Fruit fly (Drosophila melanogaster): ENCODE data around the gene CG46301.

Gene CG46301

DNA sequence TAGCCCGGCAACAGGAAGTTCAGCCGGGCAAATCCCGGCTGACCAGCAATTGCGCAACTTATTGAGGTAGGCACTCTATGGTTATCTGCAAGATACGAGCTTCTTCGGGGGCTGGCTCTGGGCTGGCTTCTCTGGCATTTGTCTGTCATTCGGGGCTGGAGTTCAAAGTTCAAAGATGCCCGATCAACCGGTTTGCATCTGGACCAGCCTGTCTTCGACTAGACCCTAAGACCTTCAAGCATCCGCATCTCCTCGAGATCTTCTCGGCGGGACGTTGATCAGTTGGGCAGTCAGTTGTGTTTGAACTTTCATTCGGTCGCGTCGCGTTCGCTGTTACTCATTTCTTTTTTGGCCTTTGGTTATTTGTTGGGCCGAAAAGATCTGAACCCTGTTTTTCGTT is at the start of gene CG46301:
Gene CG46301 (plus strand): TSS at position 301 of the 400 bp plus-strand sequence.
- TF ChIP-seq ovo (GFP tag; optimal IDR thresholded peaks at IDR 0.05) (no peak), Hr96 (GFP tag; optimal IDR thresholded peaks at IDR 0.05) (no peak), cic (GFP tag; optimal IDR thresholded peaks at IDR 0.05) (no peak), CG5204 (GFP tag; optimal IDR thresholded peaks at IDR 0.05) (no peak), pad (GFP tag; optimal IDR thresholded peaks at IDR 0.05) (no peak), CG7101 (tag; optimal IDR thresholded peaks at IDR 0.05) (no peak), Mnt (GFP tag; optimal IDR thresholded peaks at IDR 0.05) (no peak)

- no peak for TF ChIP-seq Hr96 (GFP tag; optimal IDR thresholded peaks at IDR 0.05)
- TF ChIP-seq Crg-1 (GFP tag; optimal IDR thresholded peaks at IDR 0.05) = no peak
- TF ChIP-seq tj (GFP tag; optimal IDR thresholded peaks at IDR 0.05) = no peak
- no peak for TF ChIP-seq CG7101 (tag; optimal IDR thresholded peaks at IDR 0.05)
Observed at dm6 chr2L:14054281-14054680, 49.6 kb upstream of the CG46301 start.

DNA sequence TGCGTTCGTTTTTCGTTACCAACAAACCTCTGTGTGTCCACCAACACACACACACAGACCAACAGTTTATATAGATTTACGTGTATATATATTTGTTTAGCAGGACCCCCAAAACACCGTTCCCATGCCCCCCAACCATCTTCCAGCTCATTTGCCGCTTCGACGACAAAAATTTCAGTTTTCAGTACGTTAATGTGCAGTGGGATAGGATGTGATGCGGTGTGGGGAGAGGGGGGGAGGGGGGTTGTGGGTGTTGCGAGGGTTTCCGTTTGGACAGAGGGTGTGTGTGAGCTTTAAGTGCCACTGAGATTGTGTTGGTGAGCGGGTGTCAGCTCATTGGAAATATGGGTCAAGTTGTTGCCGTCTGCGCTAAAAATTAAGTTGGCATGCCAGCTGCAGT is 49.0 kb upstream of the CG46301 start:
- TF ChIP-seq cic (GFP tag; optimal IDR thresholded peaks at IDR 0.05) (no peak), toe (GFP tag; optimal IDR thresholded peaks at IDR 0.05) (no peak), bab1 (GFP tag; optimal IDR thresholded peaks at IDR 0.05) (no peak), CG7045 (GFP tag; optimal IDR thresholded peaks at IDR 0.05) (no peak), CG33017 (tag; optimal IDR thresholded peaks at IDR 0.05) (no peak), CG11617 (GFP tag; optimal IDR thresholded peaks at IDR 0.05) (no peak), Hr96 (GFP tag; optimal IDR thresholded peaks at IDR 0.05) (no peak), Mnt (GFP tag; optimal IDR thresholded peaks at IDR 0.05) (no peak), tj (GFP tag; optimal IDR thresholded peaks at IDR 0.05) (no peak), Crg-1 (GFP tag; optimal IDR thresholded peaks at IDR 0.05) (no peak), kay (GFP tag; ENCODE audit: borderline replicate concordance) (no peak), pad (GFP tag; optimal IDR thresholded peaks at IDR 0.05) (no peak), ovo (GFP tag; optimal IDR thresholded peaks at IDR 0.05) (no peak)

DNA sequence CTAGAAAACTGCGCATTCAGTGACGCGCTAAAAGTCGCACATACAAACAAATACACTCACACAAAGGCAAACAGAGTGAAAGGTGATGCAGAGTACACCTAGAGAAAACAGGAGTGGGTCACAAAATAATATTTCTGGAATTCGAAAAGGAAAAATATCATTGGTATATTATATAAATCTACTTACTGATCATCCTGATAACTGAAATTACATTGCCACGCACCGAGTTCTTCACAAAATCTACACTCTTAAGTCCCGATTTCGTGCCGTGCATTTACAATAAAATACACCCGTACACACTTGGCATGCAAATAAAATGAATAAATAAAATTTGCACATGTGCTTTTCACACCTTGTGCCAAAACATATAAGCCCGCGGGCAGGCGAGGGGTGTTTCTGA is 33.7 kb upstream of the CG46301 start:
- TF ChIP-seq CG14711 (tag; optimal IDR thresholded peaks at IDR 0.05) = no peak

- TF ChIP-seq toe (GFP tag; optimal IDR thresholded peaks at IDR 0.05) (no peak), CG33017 (tag; optimal IDR thresholded peaks at IDR 0.05) (no peak), kay (GFP tag; ENCODE audit: borderline replicate concordance) (no peak), pad (GFP tag; optimal IDR thresholded peaks at IDR 0.05) (peak; percentile 15), CG14711 (tag; optimal IDR thresholded peaks at IDR 0.05) (no peak), Crg-1 (GFP tag; optimal IDR thresholded peaks at IDR 0.05) (peak; percentile 25), Mnt (GFP tag; optimal IDR thresholded peaks at IDR 0.05) (peak; percentile 9), cic (GFP tag; optimal IDR thresholded peaks at IDR 0.05) (no peak), tj (GFP tag; optimal IDR thresholded peaks at IDR 0.05) (no peak), Hr96 (GFP tag; optimal IDR thresholded peaks at IDR 0.05) (peak; percentile 23), CG5204 (GFP tag; optimal IDR thresholded peaks at IDR 0.05) (no peak), CG7101 (tag; optimal IDR thresholded peaks at IDR 0.05) (no peak), Clk (GFP tag; optimal IDR thresholded peaks at IDR 0.05) (peak; percentile 2), CG7045 (GFP tag; optimal IDR thresholded peaks at IDR 0.05) (no peak), CG1620 (GFP tag; optimal IDR thresholded peaks at IDR 0.05) (peak; percentile 61), cnc (optimal IDR thresholded peaks at IDR 0.05) (no peak), bab1 (GFP tag; optimal IDR thresholded peaks at IDR 0.05) (no peak), CG12768 (GFP tag; optimal IDR thresholded peaks at IDR 0.05) (no peak), CG11617 (GFP tag; optimal IDR thresholded peaks at IDR 0.05) (no peak), ovo (GFP tag; optimal IDR thresholded peaks at IDR 0.05) (no peak)
Observed at dm6 chr2L:14094606-14095005, 9.3 kb upstream of the CG46301 start.

DNA sequence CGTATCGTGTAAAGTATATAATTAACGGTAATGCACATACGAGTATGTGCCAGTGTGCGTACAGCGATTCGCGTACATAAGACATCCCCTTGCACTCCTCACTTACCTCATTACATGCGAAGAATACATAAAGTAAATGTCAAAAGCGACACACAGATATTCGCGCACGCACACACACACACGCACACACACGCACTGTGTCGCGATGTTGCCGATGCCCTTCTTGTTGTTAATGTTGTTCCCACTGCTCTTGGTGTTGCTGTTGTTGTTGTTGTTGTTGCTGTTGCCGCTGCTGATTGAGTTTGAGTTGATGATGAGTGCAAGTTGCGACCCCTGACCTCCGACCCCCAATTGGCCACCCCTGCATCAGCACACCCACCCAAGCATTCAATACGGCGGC is 8.2 kb upstream of the CG46301 start:
- TF ChIP-seq pad (GFP tag; optimal IDR thresholded peaks at IDR 0.05) (no peak), CG11617 (GFP tag; optimal IDR thresholded peaks at IDR 0.05) (no peak), tj (GFP tag; optimal IDR thresholded peaks at IDR 0.05) (no peak), Hr96 (GFP tag; optimal IDR thresholded peaks at IDR 0.05) (no peak), cic (GFP tag; optimal IDR thresholded peaks at IDR 0.05) (no peak), ovo (GFP tag; optimal IDR thresholded peaks at IDR 0.05) (no peak), CG33017 (tag; optimal IDR thresholded peaks at IDR 0.05) (no peak), Crg-1 (GFP tag; optimal IDR thresholded peaks at IDR 0.05) (no peak)

DNA sequence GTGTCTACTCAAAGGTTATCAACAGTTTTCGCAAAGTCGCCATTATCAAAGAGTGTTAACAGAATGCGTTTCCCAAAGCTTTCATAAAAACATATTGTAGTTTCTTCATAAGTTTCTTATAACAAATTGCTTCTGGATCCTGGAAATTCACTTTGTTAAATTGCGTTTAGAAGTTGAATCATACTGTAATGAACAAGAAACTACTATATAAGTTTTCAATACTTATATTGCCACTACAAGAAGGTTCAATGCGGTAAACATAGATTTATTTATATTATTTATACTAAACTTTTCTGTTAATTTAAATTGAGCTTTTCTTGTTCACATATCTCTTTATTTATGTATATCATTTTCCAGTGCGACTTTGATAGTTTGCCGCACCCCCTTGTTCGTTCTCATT is 5.5 kb downstream of the CG46301 start, which contains the start of gene CG15293:
Gene CG15293 (minus strand): TSS at position 101 of the 400 bp plus-strand sequence.
- TF ChIP-seq CG7045 (GFP tag; optimal IDR thresholded peaks at IDR 0.05) = no peak

- no peak for TF ChIP-seq CG12768 (GFP tag; optimal IDR thresholded peaks at IDR 0.05)
- no peak for TF ChIP-seq CG33017 (tag; optimal IDR thresholded peaks at IDR 0.05)
- no peak for TF ChIP-seq CG5204 (GFP tag; optimal IDR thresholded peaks at IDR 0.05)
- no peak for TF ChIP-seq Crg-1 (GFP tag; optimal IDR thresholded peaks at IDR 0.05)
Observed at dm6 chr2L:14110639-14111038, 6.7 kb downstream of the CG46301 start, which contains the start of gene CG31769. Gene CG31769, minus strand, starts transcription at chr2L:14110739.
